Fruit fly (Drosophila melanogaster) whole organism, wandering third instar larva: ENCODE results near the gene S-Lap2.

Experiments used
- Abd-B ChIP-seq: fragments of >200 bp; optimal IDR thresholded peaks from 2 replicates; lab custom pipeline; 2017; ENCODE audit warnings: missing biosample characterization, missing genetic modification characterization
- CG32264 ChIP-seq: fragments of 200-800 bp; sonication (Bioruptor generic); optimal IDR thresholded peaks from 2 replicates; lab custom pipeline; 2016; ENCODE audit warnings: missing biosample characterization, missing genetic modification characterization
- CG9705 ChIP-seq: fragments of 200-800 bp; sonication (Bioruptor generic); optimal IDR thresholded peaks from 2 replicates; lab custom pipeline; 2018; ENCODE audit warnings: missing biosample characterization, mild to moderate bottlenecking, missing genetic modification characterization
- Dif ChIP-seq: fragments of 200-275, 200-300 bp; sonication (Bioruptor generic); optimal IDR thresholded peaks from 2 replicates; lab custom pipeline; 2018; ENCODE audit warnings: missing biosample characterization, missing genetic modification characterization; ENCODE audit not compliant: partially characterized antibody
- GATAd ChIP-seq: sonication (Bioruptor generic); optimal IDR thresholded peaks from 2 replicates; lab custom pipeline; 2016; ENCODE audit warnings: missing biosample characterization, missing genetic modification characterization
- HLH106 ChIP-seq: fragments of 200-800 bp; optimal IDR thresholded peaks from 3 replicates; lab custom pipeline; 2019; ENCODE audit warnings: missing biosample characterization, mild to moderate bottlenecking, missing genetic modification characterization, moderate library complexity
- Hnf4 ChIP-seq: fragments of 200-800 bp; sonication (Bioruptor generic); optimal IDR thresholded peaks from 2 replicates; lab custom pipeline; 2016; ENCODE audit warnings: missing biosample characterization, mild to moderate bottlenecking, missing genetic modification characterization
- Hr83 ChIP-seq: fragments of 200-300 bp; sonication (Bioruptor generic); optimal IDR thresholded peaks from 2 replicates; lab custom pipeline; 2016; ENCODE audit warnings: missing biosample characterization, mild to moderate bottlenecking, missing genetic modification characterization, moderate library complexity; ENCODE audit not compliant: poor library complexity, severe bottlenecking
- Jra ChIP-seq: sonication (Bioruptor generic); optimal IDR thresholded peaks from 2 replicates; lab custom pipeline; 2016; ENCODE audit warnings: missing biosample characterization, missing genetic modification characterization
- Mio ChIP-seq: sonication (Bioruptor generic); optimal IDR thresholded peaks from 2 replicates; lab custom pipeline; 2016; ENCODE audit warnings: missing biosample characterization, missing genetic modification characterization
- Myc ChIP-seq: fragments of >200 bp; optimal IDR thresholded peaks from 2 replicates; lab custom pipeline; 2017
- OdsH ChIP-seq: fragments of 200-800 bp; sonication (Bioruptor generic); optimal IDR thresholded peaks from 2 replicates; lab custom pipeline; 2016; ENCODE audit warnings: missing biosample characterization, mild to moderate bottlenecking, missing genetic modification characterization
- Rel ChIP-seq, 2 experiments: fragments of 200-800 bp; sonication (Bioruptor generic) in 1 of 2; optimal IDR thresholded peaks; 2 replicates in 1 of 2; 3 replicates in 1 of 2; lab custom pipeline; 2016 to 2019; ENCODE audit warnings: mild to moderate bottlenecking in 2 of 2, missing biosample characterization in 2 of 2, missing genetic modification characterization in 2 of 2, moderate library complexity in 1 of 2
- Sp1 ChIP-seq: fragments of 200-800 bp; sonication (Bioruptor generic); optimal IDR thresholded peaks from 3 replicates; lab custom pipeline; 2019; ENCODE audit warnings: missing biosample characterization, mild to moderate bottlenecking, missing genetic modification characterization, moderate library complexity
- Vsx2 ChIP-seq: fragments of 200-300, 225-300 bp; sonication (Bioruptor generic); optimal IDR thresholded peaks from 2 replicates; lab custom pipeline; 2018; ENCODE audit warnings: missing biosample characterization, missing genetic modification characterization; ENCODE audit not compliant: partially characterized antibody
- br ChIP-seq: fragments of 200-800 bp; sonication (Bioruptor generic); optimal IDR thresholded peaks from 2 replicates; lab custom pipeline; 2016; ENCODE audit warnings: missing biosample characterization, missing genetic modification characterization
- brk ChIP-seq: fragments of 200-800 bp; sonication (Bioruptor generic); optimal IDR thresholded peaks from 2 replicates; lab custom pipeline; 2016; ENCODE audit warnings: missing biosample characterization, mild to moderate bottlenecking, missing genetic modification characterization
- dl ChIP-seq, 2 experiments: fragments of 175-275, 200-275 bp in 1 of 2; fragments of 200-275 bp in 1 of 2; sonication (Bioruptor generic); optimal IDR thresholded peaks; lab custom pipeline; 2018; ENCODE audit warnings: mild to moderate bottlenecking in 2 of 2, missing biosample characterization in 2 of 2, missing genetic modification characterization in 2 of 2, moderate library complexity in 2 of 2; ENCODE audit not compliant: partially characterized antibody in 2 of 2, insufficient read depth in 1 of 2
- dmrt93B ChIP-seq: fragments of 200-800 bp; sonication (Bioruptor generic); optimal IDR thresholded peaks from 2 replicates; lab custom pipeline; 2018; ENCODE audit warnings: missing biosample characterization, mild to moderate bottlenecking, missing genetic modification characterization
- dsf ChIP-seq: sonication (Bioruptor generic); optimal IDR thresholded peaks from 2 replicates; lab custom pipeline; 2016; ENCODE audit warnings: missing biosample characterization, missing genetic modification characterization, borderline replicate concordance
- ey ChIP-seq: fragments of 200-800 bp; sonication (Bioruptor generic); optimal IDR thresholded peaks from 2 replicates; lab custom pipeline; 2016; ENCODE audit warnings: missing biosample characterization, missing genetic modification characterization
- foxo ChIP-seq, 2 experiments: fragments of 200-800 bp; sonication (Bioruptor generic); optimal IDR thresholded peaks; 2 replicates in 1 of 2; 3 replicates in 1 of 2; lab custom pipeline; 2016 to 2017; ENCODE audit warnings: missing biosample characterization in 2 of 2, missing genetic modification characterization in 2 of 2
- fru ChIP-seq: fragments of 200-800 bp; sonication (Bioruptor generic); optimal IDR thresholded peaks from 3 replicates; lab custom pipeline; 2016; ENCODE audit warnings: missing biosample characterization, mild to moderate bottlenecking, missing genetic modification characterization
- h ChIP-seq: fragments of 200-800 bp; sonication (Bioruptor generic); optimal IDR thresholded peaks from 3 replicates; lab custom pipeline; 2016; ENCODE audit warnings: missing biosample characterization, mild to moderate bottlenecking, missing genetic modification characterization
- jim ChIP-seq: fragments of 175-275, 200-325 bp; sonication (Bioruptor generic); optimal IDR thresholded peaks from 2 replicates; lab custom pipeline; 2016; ENCODE audit warnings: missing biosample characterization, mild to moderate bottlenecking, missing genetic modification characterization
- pan ChIP-seq: fragments of >200 bp; optimal IDR thresholded peaks from 2 replicates; lab custom pipeline; 2017
- psq ChIP-seq: fragments of 200-800 bp; sonication (Bioruptor generic); optimal IDR thresholded peaks from 3 replicates; lab custom pipeline; 2017; ENCODE audit warnings: missing biosample characterization, mild to moderate bottlenecking, missing genetic modification characterization, moderate library complexity
- rgr ChIP-seq: fragments of 200-800 bp; sonication (Bioruptor generic); optimal IDR thresholded peaks from 3 replicates; lab custom pipeline; 2016; ENCODE audit warnings: missing biosample characterization, mild to moderate bottlenecking, missing genetic modification characterization
- sage ChIP-seq: fragments of 200-800 bp; sonication (Bioruptor generic); optimal IDR thresholded peaks from 2 replicates; lab custom pipeline; 2016; ENCODE audit warnings: missing biosample characterization, mild to moderate bottlenecking, missing genetic modification characterization
- sv ChIP-seq: fragments of 200-800 bp; sonication (Bioruptor generic); optimal IDR thresholded peaks from 3 replicates; lab custom pipeline; 2016; ENCODE audit warnings: missing biosample characterization, missing genetic modification characterization
- tai ChIP-seq: sonication (Bioruptor generic); optimal IDR thresholded peaks from 2 replicates; lab custom pipeline; 2016; ENCODE audit warnings: missing biosample characterization, missing genetic modification characterization
- usp ChIP-seq: fragments of >200 bp; optimal IDR thresholded peaks from 2 replicates; lab custom pipeline; 2017; ENCODE audit warnings: missing biosample characterization, missing genetic modification characterization
- woc ChIP-seq: sonication (Bioruptor generic); optimal IDR thresholded peaks from 2 replicates; lab custom pipeline; 2016; ENCODE audit warnings: missing biosample characterization, mild to moderate bottlenecking, missing genetic modification characterization

S-Lap2 gene

DNA sequence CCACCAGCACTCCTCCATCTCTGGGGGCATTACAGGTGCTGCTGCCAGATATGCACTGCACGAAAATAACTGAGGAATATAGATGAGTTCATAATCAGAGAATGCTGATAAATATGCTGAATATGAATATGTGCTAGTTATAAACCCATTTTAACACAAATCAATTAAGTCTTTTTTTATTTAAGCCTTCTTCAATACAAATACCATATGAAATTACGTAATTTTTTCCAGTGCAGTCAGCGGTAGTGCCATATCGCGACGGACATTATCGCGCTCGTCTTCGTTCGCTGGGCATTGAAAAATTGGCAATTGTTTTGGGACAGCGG lies 37.7 kb downstream of the S-Lap2 start:
- TF ChIP-seq Abd-B (no peak), woc (peak; percentile 85), OdsH (GFP tag; lab: Kevin White, UChicago) (peak; percentile 84), psq (peak; percentile 65), Hnf4 (GFP tag; lab: Kevin White, UChicago) (peak; percentile 76), sage (peak; percentile 31), pan (no peak), foxo (GFP tag; optimal IDR thresholded peaks at IDR 0.05; lab: Kevin White, UChicago) (peak in 1 of 2 experiments; percentile 89), h (GFP tag; lab: Kevin White, UChicago) (peak; percentile 90), Hr83 (no peak), Jra (GFP tag; lab: Kevin White, UChicago) (peak; percentile 59), dl (GFP tag; optimal IDR thresholded peaks at IDR 0.05; lab: Kevin White, UChicago; ENCODE audit: insufficient read depth in 1 of 2, partially characterized antibody in 2 of 2) (no peak), fru (GFP tag; lab: Kevin White, UChicago) (peak; percentile 93), CG32264 (GFP tag; lab: Kevin White, UChicago) (peak; percentile 80), rgr (peak; percentile 79), tai (peak; percentile 64), HLH106 (tag; lab: Kevin White, UChicago) (peak; percentile 89), sv (GFP tag; lab: Kevin White, UChicago) (no peak), Myc (lab: Kevin White, UChicago) (no peak), CG9705 (GFP tag; lab: Kevin White, UChicago) (peak; percentile 62), br (GFP tag; lab: Kevin White, UChicago) (peak; percentile 84), Rel (GFP tag; optimal IDR thresholded peaks at IDR 0.05; lab: Kevin White, UChicago) (peak; percentile 53), Rel (tag; optimal IDR thresholded peaks at IDR 0.05; lab: Kevin White, UChicago) (peak; percentile 58), brk (GFP tag; lab: Kevin White, UChicago) (peak; percentile 63), dmrt93B (peak; percentile 55), usp (no peak), ey (GFP tag; lab: Kevin White, UChicago) (peak; percentile 85), Sp1 (GFP tag; lab: Kevin White, UChicago) (peak; percentile 88), Mio (GFP tag; lab: Kevin White, UChicago) (no peak)

DNA sequence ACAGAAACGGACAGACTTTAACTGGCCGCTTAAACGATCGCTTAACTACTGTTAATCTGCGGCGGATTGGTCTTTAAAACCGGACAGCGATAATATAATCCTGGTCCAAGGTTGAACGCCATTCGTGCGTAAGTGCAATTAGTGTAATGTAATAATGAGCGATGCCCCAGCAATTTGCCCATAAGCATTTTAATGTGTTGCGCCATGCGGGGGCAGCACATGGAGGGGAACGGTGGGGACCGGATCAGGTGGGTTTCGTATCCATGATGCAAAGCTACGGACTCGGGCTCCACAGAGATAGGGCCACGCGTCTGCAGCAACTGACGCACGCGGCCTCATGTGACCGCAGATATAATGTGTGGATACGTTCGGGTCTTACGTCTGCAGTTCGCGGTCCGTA lies 38.1 kb downstream of the S-Lap2 start:
- TF ChIP-seq pan (no peak), Vsx2 (GFP tag; lab: Kevin White, UChicago) (no peak), GATAd (GFP tag; lab: Kevin White, UChicago) (no peak), Rel (GFP tag; optimal IDR thresholded peaks at IDR 0.05; lab: Kevin White, UChicago) (no peak), Rel (tag; optimal IDR thresholded peaks at IDR 0.05; lab: Kevin White, UChicago) (no peak), rgr (no peak), dsf (no peak), dl (GFP tag; optimal IDR thresholded peaks at IDR 0.05; lab: Kevin White, UChicago; ENCODE audit: insufficient read depth in 1 of 2, partially characterized antibody in 2 of 2) (no peak), h (GFP tag; lab: Kevin White, UChicago) (no peak), Mio (GFP tag; lab: Kevin White, UChicago) (no peak), sv (GFP tag; lab: Kevin White, UChicago) (no peak), sage (no peak), Dif (no peak)

DNA sequence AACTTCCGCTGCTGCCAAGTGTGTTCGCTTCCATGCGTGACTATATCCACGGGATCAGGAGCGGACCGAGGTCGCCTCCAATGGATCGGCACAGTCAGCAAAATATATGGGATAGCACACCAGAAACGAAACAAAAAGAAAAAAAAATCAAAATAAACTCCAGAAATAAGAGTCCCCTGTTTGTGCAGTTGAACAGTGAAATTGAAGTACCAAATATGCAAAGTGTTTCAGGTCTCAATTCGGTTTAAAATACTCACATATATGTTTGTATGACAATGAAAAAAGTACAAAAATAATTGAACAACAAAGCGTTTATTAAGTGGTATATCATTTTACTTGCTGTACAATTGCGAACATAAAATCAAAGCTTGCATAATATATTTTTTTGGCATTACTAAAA lies 39.9 kb downstream of the S-Lap2 start:
- TF ChIP-seq OdsH (GFP tag; lab: Kevin White, UChicago) = no peak
- no peak for TF ChIP-seq dsf
- TF ChIP-seq usp = no peak
- TF ChIP-seq sv (GFP tag; lab: Kevin White, UChicago) = no peak
- TF ChIP-seq Dif = no peak
- no peak for TF ChIP-seq br (GFP tag; lab: Kevin White, UChicago)
- TF ChIP-seq Sp1 (GFP tag; lab: Kevin White, UChicago) = no peak
- no peak for TF ChIP-seq Mio (GFP tag; lab: Kevin White, UChicago)
- no peak for TF ChIP-seq jim (GFP tag; lab: Kevin White, UChicago)
- no peak for TF ChIP-seq Jra (GFP tag; lab: Kevin White, UChicago)

DNA sequence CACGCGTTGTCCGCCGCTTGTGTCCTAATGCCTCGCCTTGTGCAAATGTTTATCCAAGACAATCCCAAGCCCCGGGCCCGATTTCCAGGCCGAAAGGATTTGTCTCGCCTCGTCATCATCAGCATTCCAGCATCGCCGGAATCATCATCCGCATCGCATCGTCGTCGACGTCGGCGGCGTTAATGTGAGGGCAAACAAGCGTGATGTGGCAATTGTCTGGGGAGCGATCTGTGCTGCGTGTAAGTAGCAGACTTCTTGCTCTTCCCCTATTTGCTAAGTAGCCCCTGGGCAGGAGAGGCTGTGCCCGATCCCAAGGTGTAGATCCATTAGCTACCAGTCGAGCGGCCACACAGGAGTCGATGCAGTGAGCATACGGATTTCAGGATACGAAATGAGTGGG lies 41.1 kb downstream of the S-Lap2 start:
- TF ChIP-seq Hr83 = no peak
- TF ChIP-seq Dif = no peak
- no peak for TF ChIP-seq tai
- TF ChIP-seq GATAd (GFP tag; lab: Kevin White, UChicago) = no peak
- no peak for TF ChIP-seq h (GFP tag; lab: Kevin White, UChicago)
